Fruit fly (Drosophila melanogaster): Measurements from ENCODE around the gene Arl2.

dm6 chr3R:8347279-8347678 is 6.4 kb downstream of the Arl2 start, which contains the start of gene CG7352:
- no peak for TF ChIP-seq CG14655 (GFP tag; optimal IDR thresholded peaks at IDR 0.05)
- TF ChIP-seq Pif1A (GFP tag; optimal IDR thresholded peaks at IDR 0.05), result no peak
- no peak for TF ChIP-seq CG12605 (GFP tag; IDR thresholded peaks at IDR 0.05)
- TF ChIP-seq CG4496 (GFP tag; IDR thresholded peaks at IDR 0.05), result no peak
- TF ChIP-seq Ets98B (GFP tag; IDR thresholded peaks at IDR 0.05), result no peak
- no peak for TF ChIP-seq CG10348 (GFP tag; IDR thresholded peaks at IDR 0.05)
- no peak for TF ChIP-seq CG34367 (tag; optimal IDR thresholded peaks at IDR 0.05)

Measured in whole organism, pupa.